Fruit fly (Drosophila melanogaster) whole organism, adult: ENCODE results near the gene wrm1.

Experiments
- CG14711 ChIP-seq: fragments of 200-800 bp; sonication (Bioruptor generic); optimal IDR thresholded peaks from 2 replicates; lab custom pipeline; 2018; ENCODE audit warnings: missing biosample characterization, mild to moderate bottlenecking, missing genetic modification characterization, moderate library complexity
- CG33017 ChIP-seq: fragments of 200-800 bp; sonication (Bioruptor generic); optimal IDR thresholded peaks from 2 replicates; lab custom pipeline; 2018; ENCODE audit warnings: missing biosample characterization, mild to moderate bottlenecking, missing genetic modification characterization, moderate library complexity

DNA sequence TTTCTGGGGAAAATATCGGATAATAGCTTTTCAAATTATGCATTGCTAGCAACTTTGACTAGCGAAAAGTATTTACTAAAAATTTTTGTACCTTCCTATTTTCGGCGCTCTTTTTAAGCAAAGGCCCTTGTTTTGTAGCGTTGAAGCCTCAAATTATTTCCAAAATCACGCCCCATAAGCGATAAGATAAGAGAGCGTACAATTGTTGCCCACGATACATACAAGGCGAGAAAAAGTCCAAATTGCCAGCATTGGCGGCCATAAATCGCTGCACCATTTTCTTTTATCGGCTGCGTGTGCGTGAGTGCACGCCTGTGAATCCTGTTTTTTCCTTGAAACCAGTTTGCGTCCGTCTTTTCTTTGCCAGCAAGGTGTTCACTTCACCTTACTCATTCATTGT is 36.3 kb upstream of the wrm1 start:
- TF ChIP-seq CG33017 (no peak), CG14711 (no peak)
